Worm (Caenorhabditis elegans): ENCODE data around the gene Y54G2A.19.

Gene Y54G2A.19

ce11 chrIV:2895986-2896660 lies 1.6 kb upstream of the Y54G2A.19 start:
- peak; percentile 11 for TF ChIP-seq pha-4 (tag; optimal IDR thresholded peaks at IDR 0.05)
- peak; percentile 8 for TF ChIP-seq elt-2 (tag; optimal IDR thresholded peaks at IDR 0.05)

ce11 chrIV:2893486-2893842 lies 1.1 kb downstream of the Y54G2A.19 start:
- TF ChIP-seq nhr-25 (tag; optimal IDR thresholded peaks at IDR 0.05) (no peak), sea-2 (GFP tag; optimal IDR thresholded peaks at IDR 0.05) (no peak), unc-62 (GFP tag; optimal IDR thresholded peaks at IDR 0.05) (no peak), jun-1 (tag; optimal IDR thresholded peaks at IDR 0.05) (no peak), tbx-2 (tag; optimal IDR thresholded peaks at IDR 0.05) (no peak), ZK546.5 (tag; optimal IDR thresholded peaks at IDR 0.05) (no peak), pqm-1 (tag; optimal IDR thresholded peaks at IDR 0.05) (no peak), egl-27 (tag; optimal IDR thresholded peaks at IDR 0.05) (no peak), R02D3.7 (tag; optimal IDR thresholded peaks at IDR 0.05) (no peak), nfya-1 (tag; optimal IDR thresholded peaks at IDR 0.05; ENCODE audit: insufficient read depth) (no peak), nhr-76 (tag; optimal IDR thresholded peaks at IDR 0.05) (no peak), elt-1 (tag; optimal IDR thresholded peaks at IDR 0.05) (no peak), egl-5 (tag; optimal IDR thresholded peaks at IDR 0.05) (no peak), lin-15B (tag; optimal IDR thresholded peaks at IDR 0.05) (no peak), fos-1 (tag; optimal IDR thresholded peaks at IDR 0.05) (no peak), skn-1 (tag; optimal IDR thresholded peaks at IDR 0.05) (no peak), lin-39 (tag; optimal IDR thresholded peaks at IDR 0.05) (no peak), lsy-12 (tag; optimal IDR thresholded peaks at IDR 0.05) (no peak), daf-12 (tag; optimal IDR thresholded peaks at IDR 0.05) (no peak), ceh-16 (tag; optimal IDR thresholded peaks at IDR 0.05) (no peak)

ce11 chrIV:2892787-2893485 lies 1.6 kb downstream of the Y54G2A.19 start:
- TF ChIP-seq nhr-25 (tag; optimal IDR thresholded peaks at IDR 0.05) (peak; percentile 10), nhr-23 (tag; optimal IDR thresholded peaks at IDR 0.05) (peak; percentile 53), eor-1 (tag; optimal IDR thresholded peaks at IDR 0.05) (no peak)

ce11 chrIV:2892395-2892786 lies 2.1 kb downstream of the Y54G2A.19 start, which contains the start of gene Y54G2A.18:
Gene Y54G2A.18 (minus strand): TSS chrIV:2892495.
- TF ChIP-seq ceh-28 (tag; optimal IDR thresholded peaks at IDR 0.05), result peak; percentile 28
- TF ChIP-seq ztf-11 (tag; optimal IDR thresholded peaks at IDR 0.05), result no peak
- TF ChIP-seq elt-2 (tag; optimal IDR thresholded peaks at IDR 0.05), result peak; percentile 35
- TF ChIP-seq pha-4 (tag; optimal IDR thresholded peaks at IDR 0.05), result peak; percentile 35
- no peak for TF ChIP-seq skn-1 (tag; optimal IDR thresholded peaks at IDR 0.05)

ce11 chrIV:2891535-2892233 lies 2.8 kb downstream of the Y54G2A.19 start:
- TF ChIP-seq nfya-1 (tag; optimal IDR thresholded peaks at IDR 0.05; ENCODE audit: insufficient read depth) (no peak), nhr-43 (tag; optimal IDR thresholded peaks at IDR 0.05; ENCODE audit: poor library complexity, severe bottlenecking) (no peak), pha-4 (tag; optimal IDR thresholded peaks at IDR 0.05) (no peak), ceh-28 (tag; optimal IDR thresholded peaks at IDR 0.05) (no peak), eor-1 (tag; optimal IDR thresholded peaks at IDR 0.05) (no peak), lin-39 (tag; optimal IDR thresholded peaks at IDR 0.05) (no peak), ceh-16 (tag; optimal IDR thresholded peaks at IDR 0.05) (no peak), nhr-77 (tag; optimal IDR thresholded peaks at IDR 0.05) (no peak), ztf-4 (tag; optimal IDR thresholded peaks at IDR 0.05) (no peak), elt-2 (tag; optimal IDR thresholded peaks at IDR 0.05) (no peak), sea-2 (GFP tag; optimal IDR thresholded peaks at IDR 0.05) (no peak), nhr-67 (tag; optimal IDR thresholded peaks at IDR 0.05) (no peak), lin-15B (tag; optimal IDR thresholded peaks at IDR 0.05) (no peak), unc-39 (tag; optimal IDR thresholded peaks at IDR 0.05) (no peak), mdl-1 (tag; optimal IDR thresholded peaks at IDR 0.05) (no peak), nhr-11 (tag; optimal IDR thresholded peaks at IDR 0.05) (no peak), egl-5 (tag; optimal IDR thresholded peaks at IDR 0.05) (no peak), ztf-11 (tag; optimal IDR thresholded peaks at IDR 0.05) (no peak)

Data from whole organism, L3 larva.